Fruit fly (Drosophila melanogaster): ENCODE data around the gene CG42450.

The CG42450 gene

dm6 chrX:18791368-18791767 lies 21.7 kb upstream of the CG42450 start, which contains the start of gene Atg101:
TSS of gene Atg101 (plus strand) at chrX:18791668.
- no peak for TF ChIP-seq CG10348 (GFP tag; IDR thresholded peaks at IDR 0.05)
- TF ChIP-seq Pif1B (GFP tag; optimal IDR thresholded peaks at IDR 0.05): no peak
- TF ChIP-seq CG9948 (tag; optimal IDR thresholded peaks at IDR 0.05): no peak
- no peak for TF ChIP-seq CG13204 (GFP tag; optimal IDR thresholded peaks at IDR 0.05)
- no peak for TF ChIP-seq CG4496 (GFP tag; IDR thresholded peaks at IDR 0.05)
- no peak for TF ChIP-seq CG8301 (tag; optimal IDR thresholded peaks at IDR 0.05)
- TF ChIP-seq D1 (tag; optimal IDR thresholded peaks at IDR 0.05): no peak

- TF ChIP-seq CG8301 (tag; optimal IDR thresholded peaks at IDR 0.05) (no peak), CG4496 (GFP tag; IDR thresholded peaks at IDR 0.05) (0 out of 3 replicates have a peak, but pooled peaks have one; percentile 24), CG13204 (GFP tag; optimal IDR thresholded peaks at IDR 0.05) (peak; percentile 66)
Measured at dm6 chrX:18797567-18797966, 15.5 kb upstream of the CG42450 start, which contains the start of gene bnb. TSS of gene bnb (minus strand) at chrX:18797687.

dm6 chrX:18799307-18799855 lies 13.7 kb upstream of the CG42450 start:
- TF ChIP-seq EcR (GFP tag; optimal IDR thresholded peaks at IDR 0.05): no peak
- no peak for TF ChIP-seq rn (GFP tag; IDR thresholded peaks at IDR 0.05)
- TF ChIP-seq Pif1B (GFP tag; optimal IDR thresholded peaks at IDR 0.05): no peak

- TF ChIP-seq Pif1B (GFP tag; optimal IDR thresholded peaks at IDR 0.05): peak; percentile 50
- peak; percentile 81 for TF ChIP-seq CG9948 (tag; optimal IDR thresholded peaks at IDR 0.05)
- peak; percentile 68 for TF ChIP-seq CG17806 (tag; optimal IDR thresholded peaks at IDR 0.05)
- peak; percentile 57 for TF ChIP-seq Pif1A (GFP tag; optimal IDR thresholded peaks at IDR 0.05)
- TF ChIP-seq CG8301 (tag; optimal IDR thresholded peaks at IDR 0.05): peak; percentile 74
- peak; percentile 59 for TF ChIP-seq CG8159 (tag; optimal IDR thresholded peaks at IDR 0.05)
- peak; percentile 13; the same call in 1 of the 3 replicates for TF ChIP-seq fd96Ca (GFP tag; IDR thresholded peaks at IDR 0.05)
- peak; percentile 29; the same call in 1 of the 2 replicates for TF ChIP-seq CG12605 (GFP tag; IDR thresholded peaks at IDR 0.05)
- TF ChIP-seq D1 (tag; optimal IDR thresholded peaks at IDR 0.05): no peak
- no peak for TF ChIP-seq Ets98B (GFP tag; IDR thresholded peaks at IDR 0.05)
- peak; percentile 58 for TF ChIP-seq CG4496 (GFP tag; IDR thresholded peaks at IDR 0.05)
- peak; percentile 14 for TF ChIP-seq gl (tag; optimal IDR thresholded peaks at IDR 0.05)
- no peak for TF ChIP-seq CG10348 (GFP tag; IDR thresholded peaks at IDR 0.05)
- peak; percentile 85 for TF ChIP-seq CG14655 (GFP tag; optimal IDR thresholded peaks at IDR 0.05)
- TF ChIP-seq CG15710 (tag; optimal IDR thresholded peaks at IDR 0.05): peak; percentile 52
- no peak for TF ChIP-seq rn (GFP tag; IDR thresholded peaks at IDR 0.05)
- TF ChIP-seq CG32121 (GFP tag; IDR thresholded peaks at IDR 0.05): no peak
- TF ChIP-seq CG34367 (tag; optimal IDR thresholded peaks at IDR 0.05): peak; percentile 65
- TF ChIP-seq EcR (GFP tag; optimal IDR thresholded peaks at IDR 0.05): no peak
- no peak for TF ChIP-seq Snoo (tag; optimal IDR thresholded peaks at IDR 0.05)
Measured at dm6 chrX:18800167-18800566, 12.9 kb upstream of the CG42450 start.

dm6 chrX:18801293-18801692 lies 11.8 kb upstream of the CG42450 start:
- TF ChIP-seq CG34367 (tag; optimal IDR thresholded peaks at IDR 0.05) (no peak), EcR (GFP tag; optimal IDR thresholded peaks at IDR 0.05) (peak; percentile 89)

- TF ChIP-seq CG17806 (tag; optimal IDR thresholded peaks at IDR 0.05) (no peak), CG10348 (GFP tag; IDR thresholded peaks at IDR 0.05) (no peak), Ets98B (GFP tag; IDR thresholded peaks at IDR 0.05) (no peak), Pif1A (GFP tag; optimal IDR thresholded peaks at IDR 0.05) (no peak), gl (tag; optimal IDR thresholded peaks at IDR 0.05) (no peak), D1 (tag; optimal IDR thresholded peaks at IDR 0.05) (no peak), CG34367 (tag; optimal IDR thresholded peaks at IDR 0.05) (no peak), Pif1B (GFP tag; optimal IDR thresholded peaks at IDR 0.05) (no peak), Snoo (tag; optimal IDR thresholded peaks at IDR 0.05) (no peak), EcR (GFP tag; optimal IDR thresholded peaks at IDR 0.05) (no peak), CG8301 (tag; optimal IDR thresholded peaks at IDR 0.05) (no peak), CG4496 (GFP tag; IDR thresholded peaks at IDR 0.05) (no peak), rn (GFP tag; IDR thresholded peaks at IDR 0.05) (no peak), CG13204 (GFP tag; optimal IDR thresholded peaks at IDR 0.05) (no peak), CG14655 (GFP tag; optimal IDR thresholded peaks at IDR 0.05) (no peak), CG32121 (GFP tag; IDR thresholded peaks at IDR 0.05) (no peak), CG12605 (GFP tag; IDR thresholded peaks at IDR 0.05) (no peak), fd96Ca (GFP tag; IDR thresholded peaks at IDR 0.05) (no peak), CG15710 (tag; optimal IDR thresholded peaks at IDR 0.05) (no peak), CG8159 (tag; optimal IDR thresholded peaks at IDR 0.05) (no peak)
Measured at dm6 chrX:18805036-18805435, 8.1 kb upstream of the CG42450 start.

dm6 chrX:18806365-18806764 lies 6.7 kb upstream of the CG42450 start, which contains the start of gene CG7058:
TSS of gene CG7058 (plus strand) at chrX:18806694.
- no peak for TF ChIP-seq CG13204 (GFP tag; optimal IDR thresholded peaks at IDR 0.05)
- TF ChIP-seq rn (GFP tag; IDR thresholded peaks at IDR 0.05): no peak
- TF ChIP-seq Pif1A (GFP tag; optimal IDR thresholded peaks at IDR 0.05): no peak
- no peak for TF ChIP-seq CG9948 (tag; optimal IDR thresholded peaks at IDR 0.05)
- no peak for TF ChIP-seq gl (tag; optimal IDR thresholded peaks at IDR 0.05)
- TF ChIP-seq fd96Ca (GFP tag; IDR thresholded peaks at IDR 0.05): no peak
- no peak for TF ChIP-seq Ets98B (GFP tag; IDR thresholded peaks at IDR 0.05)
- no peak for TF ChIP-seq CG10348 (GFP tag; IDR thresholded peaks at IDR 0.05)

Data from whole organism, pupa.